Worm (Caenorhabditis elegans): ENCODE measurements around the gene C01G10.15.

DNA sequence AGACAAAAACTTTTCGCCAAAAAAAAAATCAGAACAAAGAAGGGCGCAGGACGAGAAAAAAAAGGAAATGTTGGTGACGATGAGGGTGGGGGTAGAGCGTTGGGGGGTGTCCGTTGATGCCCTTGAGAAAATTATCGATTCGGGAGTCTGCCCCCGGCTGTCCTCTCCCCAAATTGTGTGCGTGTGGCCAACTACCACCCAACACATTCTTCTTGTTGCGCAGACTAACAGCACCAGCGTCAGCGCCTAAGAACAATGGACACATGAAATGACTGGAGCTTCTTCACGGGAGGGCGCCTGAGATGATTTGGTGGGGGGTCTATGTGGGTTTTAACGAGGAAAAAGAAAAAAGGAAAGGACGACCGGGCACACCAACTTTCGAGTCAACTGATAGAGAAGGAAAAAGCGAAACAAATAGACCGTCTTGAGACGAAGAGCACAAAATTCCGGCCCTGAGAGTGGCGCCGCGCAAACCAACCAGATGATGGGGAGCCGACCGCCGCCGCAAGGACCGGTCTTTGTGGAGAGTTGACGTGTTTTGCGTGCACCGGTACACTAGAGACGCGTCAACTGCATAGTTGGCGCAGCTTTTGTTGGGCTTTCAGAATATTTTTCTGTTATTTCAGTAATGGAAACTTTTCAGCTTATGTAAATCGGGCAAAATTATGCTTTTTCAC lies 21.9 kb downstream of the C01G10.15 start, which contains the start of gene C25D7.9:
- no peak for TF ChIP-seq flt-1 (GFP tag; IDR thresholded peaks at IDR 0.05)
- no peak for TF ChIP-seq klf-2 (GFP tag; conservative IDR thresholded peaks at IDR 0.05)
- no peak for TF ChIP-seq ztf-29 (GFP tag; IDR thresholded peaks at IDR 0.05)
- TF ChIP-seq med-1 (GFP tag; optimal IDR thresholded peaks at IDR 0.05; ENCODE audit: insufficient read depth) = no peak
- no peak for TF ChIP-seq ztf-23 (GFP tag; IDR thresholded peaks at IDR 0.05)
- TF ChIP-seq T22C8.4 (GFP tag; IDR thresholded peaks at IDR 0.05) = peak; percentile 82
- no peak for TF ChIP-seq cog-1 (tag; optimal IDR thresholded peaks at IDR 0.05)
- TF ChIP-seq ref-1 (GFP tag; conservative IDR thresholded peaks at IDR 0.05) = no peak
- no peak for TF ChIP-seq tab-1 (GFP tag; IDR thresholded peaks at IDR 0.05)
